Worm (Caenorhabditis elegans) whole organism, L4/young adult: Measurements from ENCODE around the gene ubxn-3.

Source experiments
- W03F9.2 ChIP-seq: fragments of 150-350 bp; optimal IDR thresholded peaks from 2 replicates; lab custom pipeline; 2014; ENCODE audit warnings: missing biosample characterization, missing genetic modification characterization
- dao-5 ChIP-seq: sonication (generic microtip); optimal IDR thresholded peaks from 2 replicates; lab custom pipeline; 2016; ENCODE audit warnings: missing genotype, missing genetic modification characterization, moderate library complexity, missing compliant biosample characterization
- him-1 ChIP-seq: sonication (generic microtip); optimal IDR thresholded peaks from 2 replicates; lab custom pipeline; 2016; ENCODE audit warnings: missing genotype, missing genetic modification reagents, missing genetic modification characterization, missing compliant biosample characterization

- TF ChIP-seq W03F9.2 (tag; lab: Kevin White, UChicago), result peak; percentile 89
- TF ChIP-seq him-1 (tag; lab: Kevin White, UChicago), result peak; percentile 52
- TF ChIP-seq dao-5 (tag; lab: Kevin White, UChicago), result no peak
These were observed 3.9 kb downstream of the ubxn-3 start, which contains the start of gene F48A11.4 for ce11 chrII:216598-216997.
